Worm (Caenorhabditis elegans): ENCODE results near the gene C14A4.9.

- TF ChIP-seq fos-1 (tag; optimal IDR thresholded peaks at IDR 0.05) (no peak), zag-1 (tag; optimal IDR thresholded peaks at IDR 0.05) (no peak), ama-1 (optimal IDR thresholded peaks at IDR 0.05) (no peak), aly-2 (tag; optimal IDR thresholded peaks at IDR 0.05) (no peak), ztf-11 (tag; optimal IDR thresholded peaks at IDR 0.05) (no peak), fkh-10 (GFP tag; optimal IDR thresholded peaks at IDR 0.05) (no peak), nhr-12 (tag; optimal IDR thresholded peaks at IDR 0.05) (no peak), pqm-1 (tag; optimal IDR thresholded peaks at IDR 0.05) (no peak), nhr-11 (tag; optimal IDR thresholded peaks at IDR 0.05) (no peak), elt-1 (tag; optimal IDR thresholded peaks at IDR 0.05) (no peak)
Measured at ce11 chrII:10570302-10570701, 28.8 kb upstream of the C14A4.9 start, which contains the start of gene txt-13.

Measured in whole organism, L3 larva.